Worm (Caenorhabditis elegans): Measurements from ENCODE around the gene stdh-1.

stdh-1 gene

ce11 chrV:13906166-13906565 lies at the start of gene stdh-1:
stdh-1 (plus strand) TSS chrV:13906492.
- TF ChIP-seq pes-1 (GFP tag; IDR thresholded peaks at IDR 0.05) (no peak), tra-4 (tag; optimal IDR thresholded peaks at IDR 0.05) (no peak), flt-1 (GFP tag; IDR thresholded peaks at IDR 0.05) (no peak), B0310.2 (tag; optimal IDR thresholded peaks at IDR 0.05) (no peak), scrt-1 (GFP tag; IDR thresholded peaks at IDR 0.05) (no peak), ceh-13 (GFP tag; optimal IDR thresholded peaks at IDR 0.05) (no peak)

ce11 chrV:13857132-13857531 lies 49.2 kb upstream of the stdh-1 start, which contains the start of gene srx-136:
srx-136 (plus strand) TSS chrV:13857432.
- no peak for TF ChIP-seq ama-1 (optimal IDR thresholded peaks at IDR 0.05)
- no peak for TF ChIP-seq hmg-4 (GFP tag; optimal IDR thresholded peaks at IDR 0.05)
- TF ChIP-seq tra-4 (tag; optimal IDR thresholded peaks at IDR 0.05) = no peak
- TF ChIP-seq flt-1 (GFP tag; IDR thresholded peaks at IDR 0.05) = no peak
- no peak for TF ChIP-seq tbx-11 (GFP tag; IDR thresholded peaks at IDR 0.05)
- no peak for TF ChIP-seq hnd-1 (tag; optimal IDR thresholded peaks at IDR 0.05)
- TF ChIP-seq hmbx-1 (tag; optimal IDR thresholded peaks at IDR 0.05) = no peak

- TF ChIP-seq scrt-1 (GFP tag; IDR thresholded peaks at IDR 0.05) = no peak
- no peak for TF ChIP-seq tbx-37 (GFP tag; conservative IDR thresholded peaks at IDR 0.05)
- no peak for TF ChIP-seq ceh-13 (GFP tag; optimal IDR thresholded peaks at IDR 0.05)
- TF ChIP-seq flt-1 (GFP tag; IDR thresholded peaks at IDR 0.05) = no peak
- no peak for TF ChIP-seq ceh-36 (tag; optimal IDR thresholded peaks at IDR 0.05)
- TF ChIP-seq sea-1 (GFP tag; conservative IDR thresholded peaks at IDR 0.05) = no peak
- no peak for TF ChIP-seq F13C5.2 (tag; optimal IDR thresholded peaks at IDR 0.05)
- no peak for TF ChIP-seq hmbx-1 (tag; optimal IDR thresholded peaks at IDR 0.05)
- TF ChIP-seq aly-1 (tag; optimal IDR thresholded peaks at IDR 0.05) = no peak
- no peak for TF ChIP-seq pes-1 (GFP tag; IDR thresholded peaks at IDR 0.05)
- no peak for TF ChIP-seq ama-1 (optimal IDR thresholded peaks at IDR 0.05)
- no peak for TF ChIP-seq hnd-1 (tag; optimal IDR thresholded peaks at IDR 0.05)
- no peak for TF ChIP-seq hmg-4 (GFP tag; optimal IDR thresholded peaks at IDR 0.05)
- TF ChIP-seq ets-7 (tag; optimal IDR thresholded peaks at IDR 0.05) = no peak
- TF ChIP-seq tbx-11 (GFP tag; IDR thresholded peaks at IDR 0.05) = no peak
- no peak for TF ChIP-seq B0310.2 (tag; optimal IDR thresholded peaks at IDR 0.05)
- TF ChIP-seq tra-4 (tag; optimal IDR thresholded peaks at IDR 0.05) = no peak
Observed at ce11 chrV:13858906-13859305, 47.4 kb upstream of the stdh-1 start, which contains the start of gene srx-135. srx-135 (plus strand) TSS chrV:13859206.

ce11 chrV:13862505-13862904 lies 43.8 kb upstream of the stdh-1 start, which contains the start of gene srx-137:
srx-137 (plus strand) TSS chrV:13862805.
- TF ChIP-seq ama-1 (optimal IDR thresholded peaks at IDR 0.05) (no peak), ets-7 (tag; optimal IDR thresholded peaks at IDR 0.05) (no peak), hmg-4 (GFP tag; optimal IDR thresholded peaks at IDR 0.05) (no peak), sea-1 (GFP tag; conservative IDR thresholded peaks at IDR 0.05) (no peak), hnd-1 (tag; optimal IDR thresholded peaks at IDR 0.05) (no peak), pes-1 (GFP tag; IDR thresholded peaks at IDR 0.05) (no peak), flt-1 (GFP tag; IDR thresholded peaks at IDR 0.05) (no peak), tbx-37 (GFP tag; conservative IDR thresholded peaks at IDR 0.05) (no peak), hmbx-1 (tag; optimal IDR thresholded peaks at IDR 0.05) (no peak), F13C5.2 (tag; optimal IDR thresholded peaks at IDR 0.05) (no peak), tra-4 (tag; optimal IDR thresholded peaks at IDR 0.05) (no peak), scrt-1 (GFP tag; IDR thresholded peaks at IDR 0.05) (no peak), ceh-36 (tag; optimal IDR thresholded peaks at IDR 0.05) (no peak), tbx-11 (GFP tag; IDR thresholded peaks at IDR 0.05) (no peak), aly-1 (tag; optimal IDR thresholded peaks at IDR 0.05) (no peak), B0310.2 (tag; optimal IDR thresholded peaks at IDR 0.05) (no peak), ceh-13 (GFP tag; optimal IDR thresholded peaks at IDR 0.05) (no peak)

ce11 chrV:13863700-13864099 lies 42.6 kb upstream of the stdh-1 start:
- no peak for TF ChIP-seq hnd-1 (tag; optimal IDR thresholded peaks at IDR 0.05)
- TF ChIP-seq aly-1 (tag; optimal IDR thresholded peaks at IDR 0.05) = no peak
- TF ChIP-seq ets-7 (tag; optimal IDR thresholded peaks at IDR 0.05) = no peak
- TF ChIP-seq flt-1 (GFP tag; IDR thresholded peaks at IDR 0.05) = no peak
- no peak for TF ChIP-seq ceh-36 (tag; optimal IDR thresholded peaks at IDR 0.05)
- TF ChIP-seq hmg-4 (GFP tag; optimal IDR thresholded peaks at IDR 0.05) = no peak
- TF ChIP-seq pes-1 (GFP tag; IDR thresholded peaks at IDR 0.05) = no peak
- TF ChIP-seq tbx-37 (GFP tag; conservative IDR thresholded peaks at IDR 0.05) = no peak
- TF ChIP-seq ceh-13 (GFP tag; optimal IDR thresholded peaks at IDR 0.05) = no peak
- TF ChIP-seq tra-4 (tag; optimal IDR thresholded peaks at IDR 0.05) = no peak
- no peak for TF ChIP-seq hmbx-1 (tag; optimal IDR thresholded peaks at IDR 0.05)
- TF ChIP-seq scrt-1 (GFP tag; IDR thresholded peaks at IDR 0.05) = no peak
- TF ChIP-seq F13C5.2 (tag; optimal IDR thresholded peaks at IDR 0.05) = no peak
- TF ChIP-seq tbx-11 (GFP tag; IDR thresholded peaks at IDR 0.05) = no peak
- TF ChIP-seq B0310.2 (tag; optimal IDR thresholded peaks at IDR 0.05) = no peak
- no peak for TF ChIP-seq sea-1 (GFP tag; conservative IDR thresholded peaks at IDR 0.05)
- no peak for TF ChIP-seq ama-1 (optimal IDR thresholded peaks at IDR 0.05)

- TF ChIP-seq ceh-36 (tag; optimal IDR thresholded peaks at IDR 0.05) = no peak
- TF ChIP-seq ama-1 (optimal IDR thresholded peaks at IDR 0.05) = no peak
Observed at ce11 chrV:13866353-13866752, 39.9 kb upstream of the stdh-1 start, which contains the start of gene nhr-175. nhr-175 (plus strand) TSS chrV:13866691.

ce11 chrV:13868886-13869285 lies 37.4 kb upstream of the stdh-1 start:
- TF ChIP-seq B0310.2 (tag; optimal IDR thresholded peaks at IDR 0.05) (peak; percentile 10), hmbx-1 (tag; optimal IDR thresholded peaks at IDR 0.05) (peak; percentile 30)

- TF ChIP-seq tbx-37 (GFP tag; conservative IDR thresholded peaks at IDR 0.05) = no peak
- no peak for TF ChIP-seq hmg-4 (GFP tag; optimal IDR thresholded peaks at IDR 0.05)
- no peak for TF ChIP-seq F13C5.2 (tag; optimal IDR thresholded peaks at IDR 0.05)
- no peak for TF ChIP-seq ama-1 (optimal IDR thresholded peaks at IDR 0.05)
- TF ChIP-seq tra-4 (tag; optimal IDR thresholded peaks at IDR 0.05) = no peak
- TF ChIP-seq flt-1 (GFP tag; IDR thresholded peaks at IDR 0.05) = no peak
- TF ChIP-seq hmbx-1 (tag; optimal IDR thresholded peaks at IDR 0.05) = no peak
- no peak for TF ChIP-seq ets-7 (tag; optimal IDR thresholded peaks at IDR 0.05)
- no peak for TF ChIP-seq sea-1 (GFP tag; conservative IDR thresholded peaks at IDR 0.05)
- no peak for TF ChIP-seq scrt-1 (GFP tag; IDR thresholded peaks at IDR 0.05)
Observed at ce11 chrV:13869551-13869950, 36.7 kb upstream of the stdh-1 start.

Data from whole organism, early embryonic.